Worm (Caenorhabditis elegans) whole organism, midembryonic: Measurements from ENCODE around the gene pdi-1.

Source experiments
- T22C8.4 ChIP-seq: fragments of 200-800 bp; sonication (Bioruptor generic); IDR thresholded peaks from 2 replicates; pipeline ENCODE4 v1.3.6; 2022; ENCODE audit warnings: missing genetic modification characterization, missing compliant biosample characterization
- cog-1 ChIP-seq: sonication (generic microtip); optimal IDR thresholded peaks from 2 replicates; lab custom pipeline; 2016; ENCODE audit warnings: missing genetic modification characterization, missing compliant biosample characterization

DNA sequence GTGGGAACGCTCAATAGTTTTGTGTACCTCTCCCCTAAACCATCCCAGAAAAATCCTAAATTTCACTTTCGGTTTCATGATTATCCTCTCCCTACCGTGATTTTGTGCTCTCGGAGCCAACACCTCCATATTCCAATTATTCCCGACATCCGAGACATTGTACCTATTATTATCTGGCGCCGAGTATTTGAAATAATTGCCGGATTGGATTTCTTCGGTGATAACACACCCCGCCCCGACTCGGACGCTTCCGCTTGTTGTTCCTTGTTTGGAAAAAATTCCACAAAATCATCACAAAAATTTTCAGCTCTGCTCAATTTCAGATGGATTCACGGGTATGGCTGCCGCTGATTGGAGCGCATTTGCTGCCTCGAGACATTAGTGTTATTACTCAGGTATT, 43.9 kb upstream of the pdi-1 start, which contains the start of gene lin-48:
- no peak for TF ChIP-seq cog-1
- no peak for TF ChIP-seq T22C8.4 (GFP tag; lab: Robert Waterston, UW)
